Fruit fly (Drosophila melanogaster) whole organism, larva: ENCODE results near the gene CG4766.

Experiments used
- noc ChIP-seq: fragments of 200-800 bp; sonication (Bioruptor generic); optimal IDR thresholded peaks from 3 replicates; lab custom pipeline; 2019; ENCODE audit warnings: missing biosample characterization, mild to moderate bottlenecking, missing genetic modification characterization, moderate library complexity

CG4766 gene

DNA sequence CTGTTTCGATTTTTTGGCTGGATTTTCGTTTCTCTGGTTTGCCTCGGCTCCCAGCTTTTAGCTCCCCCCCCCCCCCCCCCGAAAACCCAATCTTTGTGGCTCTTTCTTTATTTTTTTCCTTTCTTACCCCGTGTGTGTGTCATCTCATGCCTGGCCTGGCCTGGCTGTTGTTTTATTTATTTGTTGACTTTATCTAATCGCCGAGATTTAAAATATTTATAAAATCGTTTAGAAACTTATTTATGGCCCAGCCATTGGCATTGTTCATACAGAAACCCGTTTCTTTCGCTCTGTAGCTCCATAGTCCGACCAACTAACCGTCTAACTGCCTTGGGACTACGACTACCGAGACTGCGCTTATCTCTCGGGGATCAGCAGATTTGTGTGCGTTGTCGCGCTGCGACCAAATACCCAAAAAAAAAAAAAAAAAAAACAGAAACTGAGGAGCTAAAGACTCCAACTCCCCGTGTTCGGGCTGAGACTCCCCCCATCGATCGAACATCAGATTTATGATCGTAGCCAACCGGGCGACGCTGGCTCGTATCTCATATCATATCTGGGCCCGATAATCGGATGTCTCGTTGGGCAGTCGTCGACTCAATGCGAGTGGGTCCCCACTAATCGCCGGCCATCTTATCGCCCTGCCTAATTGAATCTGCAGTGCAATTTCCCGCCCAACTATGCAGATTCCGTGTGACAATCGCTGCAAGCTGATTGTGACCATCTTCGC lies 10.1 kb upstream of the CG4766 start:
- TF ChIP-seq noc, result peak; percentile 60

DNA sequence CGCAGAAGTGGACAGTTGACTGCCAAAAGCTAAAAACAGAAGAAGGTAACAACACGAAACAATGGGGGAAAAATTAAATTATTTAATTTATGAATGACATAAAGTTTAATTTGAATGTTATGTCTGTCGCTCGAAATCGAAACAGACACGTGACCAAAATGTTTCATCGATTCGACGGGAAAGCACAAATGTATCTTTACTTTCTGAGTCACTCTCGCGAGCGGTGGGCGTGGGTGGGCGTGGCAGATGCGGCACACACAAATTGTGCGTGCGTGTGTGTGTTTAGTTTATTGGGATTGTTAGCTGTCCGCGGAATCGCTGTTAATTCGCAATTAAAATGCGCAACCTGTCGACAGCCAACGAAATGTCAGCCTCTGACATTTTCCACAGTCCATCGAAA lies 6.9 kb upstream of the CG4766 start:
- TF ChIP-seq noc, result no peak

DNA sequence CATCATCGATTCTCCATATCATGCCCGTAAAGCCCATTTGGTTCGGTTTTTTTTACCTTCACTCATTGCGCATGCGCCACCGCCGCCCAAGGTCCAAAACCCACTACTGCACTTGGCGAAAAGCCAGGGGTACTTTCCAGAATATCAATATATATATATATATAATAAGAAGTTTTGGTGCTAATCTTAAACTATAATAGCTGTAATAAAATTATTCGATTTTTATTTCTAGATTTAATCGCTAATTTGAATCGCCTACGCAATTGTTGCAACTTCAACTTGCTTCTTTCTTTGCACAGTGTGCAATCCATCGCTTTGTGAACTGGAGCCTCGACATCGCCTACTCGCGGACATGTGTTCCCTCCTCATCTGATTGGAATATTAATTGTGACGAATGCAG lies 3.2 kb upstream of the CG4766 start:
- TF ChIP-seq noc, result no peak

DNA sequence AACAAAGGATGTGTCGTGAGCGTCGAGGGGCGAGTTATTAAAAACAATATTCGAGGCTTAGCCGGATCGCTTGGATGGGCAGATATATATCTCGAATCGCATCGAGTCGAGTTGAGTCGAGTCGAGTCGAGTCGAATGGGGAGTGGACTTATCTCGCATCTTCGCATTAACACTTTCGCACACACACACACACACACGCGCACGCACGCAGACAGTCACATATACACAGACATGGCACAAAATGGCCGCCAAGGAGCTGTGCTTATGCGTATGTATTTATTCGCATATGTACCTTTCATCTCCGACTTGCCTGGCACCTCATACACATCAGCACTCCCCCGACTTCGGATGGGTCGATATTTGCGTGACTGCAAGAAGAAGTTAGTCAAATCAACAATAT lies 2.7 kb downstream of the CG4766 start:
- no peak for TF ChIP-seq noc

DNA sequence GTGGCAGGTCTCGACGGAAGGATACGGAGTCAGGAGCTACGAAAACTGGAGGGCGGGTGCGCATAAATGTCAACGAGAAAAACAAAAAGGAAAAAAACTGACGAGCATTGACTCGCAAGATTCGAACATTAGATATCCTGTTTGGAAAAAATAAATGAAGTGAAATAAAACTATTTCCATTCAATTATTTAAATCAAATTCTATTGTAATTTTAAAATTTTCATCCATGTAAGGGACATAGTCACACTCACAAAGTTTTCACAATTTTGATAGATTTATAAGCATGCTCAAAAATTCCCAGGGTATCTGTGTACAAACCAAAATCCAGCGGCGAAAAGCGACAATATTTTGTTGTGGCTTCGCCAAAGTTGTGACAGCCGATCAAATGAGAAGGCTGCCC lies 4.6 kb downstream of the CG4766 start:
- no peak for TF ChIP-seq noc

DNA sequence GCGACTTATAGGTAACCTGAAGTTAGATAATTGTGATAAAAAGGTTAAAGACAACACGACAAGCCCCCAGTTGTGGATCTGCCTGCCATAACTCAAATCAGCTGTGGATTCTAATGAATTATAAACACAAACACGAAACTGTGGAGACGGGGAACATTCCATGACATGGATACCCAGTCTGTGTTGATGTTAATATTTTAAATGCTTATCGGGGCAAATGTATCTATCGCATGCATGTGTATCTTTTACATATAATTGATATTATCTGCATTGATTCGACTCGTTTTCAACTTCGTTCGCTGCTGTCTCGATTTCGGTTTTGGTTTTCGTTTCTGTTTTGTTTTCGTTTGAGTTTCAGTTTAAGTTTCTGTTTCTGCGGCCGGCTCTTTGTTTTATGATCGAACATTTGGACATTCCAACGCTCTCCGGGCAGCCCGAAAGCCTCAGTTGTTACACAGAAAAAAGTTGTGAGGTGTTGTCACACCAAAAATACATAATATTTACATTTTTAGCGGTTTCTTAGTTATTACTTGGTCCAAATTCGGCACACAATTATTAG lies 7.8 kb downstream of the CG4766 start:
- TF ChIP-seq noc, result no peak

DNA sequence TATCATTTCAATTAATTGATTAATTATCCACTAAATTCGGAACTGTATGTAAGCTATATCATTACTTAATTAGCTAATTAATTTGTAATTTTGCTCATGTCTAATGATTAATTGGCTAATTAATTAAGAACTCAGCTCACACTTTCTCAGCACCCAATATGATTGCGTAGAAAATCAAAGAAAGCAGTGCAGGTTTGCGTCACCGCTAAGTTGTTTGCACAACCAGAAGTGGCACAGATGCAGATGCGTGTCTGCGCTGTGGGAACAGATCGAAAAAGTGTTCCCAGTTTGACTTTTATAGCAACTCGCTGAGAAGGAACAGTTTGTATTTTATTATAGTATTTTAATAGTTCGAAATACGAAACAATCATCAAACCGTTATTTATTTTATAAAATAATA lies 8.5 kb downstream of the CG4766 start:
- no peak for TF ChIP-seq noc

DNA sequence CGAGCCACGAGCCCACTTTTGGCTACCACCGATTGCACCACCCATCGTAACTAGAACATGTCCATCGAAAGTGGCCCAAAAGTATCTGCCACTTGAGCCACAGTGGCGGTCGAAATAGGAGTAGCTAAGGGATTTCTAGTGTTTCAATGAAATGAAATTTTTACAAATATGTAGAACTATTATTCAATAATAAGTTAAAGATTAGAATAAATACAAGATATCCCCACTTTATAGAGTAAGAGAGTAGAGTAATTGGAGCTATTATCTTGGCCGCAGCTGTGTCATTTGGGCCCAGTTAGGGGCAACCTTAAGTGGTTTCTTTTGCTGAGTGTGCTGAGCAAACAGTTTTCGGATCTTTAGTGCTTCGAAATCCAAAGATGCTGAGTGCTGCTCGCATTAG lies 11.2 kb downstream of the CG4766 start:
- no peak for TF ChIP-seq noc

DNA sequence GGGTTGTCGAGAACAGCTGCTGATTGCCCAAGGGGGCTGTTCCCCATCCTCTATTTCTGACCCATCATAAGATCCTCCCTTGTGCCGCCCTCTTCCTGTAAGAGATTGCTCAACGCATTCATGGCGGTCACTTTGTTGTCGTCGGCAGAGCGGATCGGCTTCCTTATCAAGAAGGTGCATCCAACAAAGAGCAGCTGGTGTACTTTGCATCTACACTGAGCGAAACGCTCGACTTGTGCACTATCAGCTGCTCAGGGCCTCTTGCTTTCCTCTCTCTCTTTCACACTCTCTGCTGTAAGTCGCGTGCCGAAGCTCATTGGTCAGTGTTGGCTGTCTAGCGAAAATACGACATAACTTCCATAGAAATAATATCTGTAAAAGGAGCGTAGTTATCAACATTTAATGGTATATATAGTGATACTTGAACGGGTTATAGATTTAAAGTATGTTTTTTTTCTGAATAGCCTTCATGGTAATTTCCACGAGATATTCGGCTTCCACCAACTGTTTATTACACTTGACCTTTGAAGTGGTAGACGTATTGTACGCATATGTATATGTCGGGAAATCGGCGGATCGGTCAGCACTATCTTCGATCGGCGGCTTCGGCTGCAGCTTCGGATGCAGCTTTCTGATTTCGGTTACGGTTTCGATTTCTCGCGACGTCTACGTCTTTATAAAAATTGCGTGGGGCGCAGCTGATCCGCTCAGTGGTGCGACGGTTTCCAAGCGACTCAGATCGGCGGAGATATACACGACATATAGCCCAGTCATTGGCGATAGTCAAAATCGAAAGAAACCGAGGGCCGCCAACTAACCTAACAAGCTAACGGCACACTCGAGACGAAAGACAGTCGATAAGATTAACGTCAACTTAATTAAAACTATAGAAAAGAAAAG lies 12.3 kb downstream of the CG4766 start, which contains the start of gene CG5966:
Gene CG5966, plus strand, starts transcription at position 704 of the 900 bp plus-strand sequence.
- TF ChIP-seq noc, result no peak

DNA sequence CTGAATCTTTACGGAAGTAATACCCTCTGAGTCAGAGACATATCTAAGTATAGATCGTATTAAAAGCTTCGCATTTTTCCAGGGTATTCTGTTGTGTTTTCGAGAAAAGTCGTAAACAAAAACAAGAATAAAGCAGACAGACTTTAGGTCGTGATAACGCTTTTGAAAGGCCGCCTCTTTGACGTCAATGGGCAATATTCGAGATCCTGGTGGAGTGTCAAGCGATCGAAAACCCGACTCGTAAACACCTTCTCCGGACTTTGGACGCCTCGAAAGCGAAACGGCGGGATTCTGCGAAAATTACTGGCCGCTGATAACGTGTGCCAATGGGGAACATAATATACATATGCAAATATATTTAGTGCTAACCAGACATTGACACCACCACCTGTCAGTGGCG lies 13.2 kb downstream of the CG4766 start:
- no peak for TF ChIP-seq noc

DNA sequence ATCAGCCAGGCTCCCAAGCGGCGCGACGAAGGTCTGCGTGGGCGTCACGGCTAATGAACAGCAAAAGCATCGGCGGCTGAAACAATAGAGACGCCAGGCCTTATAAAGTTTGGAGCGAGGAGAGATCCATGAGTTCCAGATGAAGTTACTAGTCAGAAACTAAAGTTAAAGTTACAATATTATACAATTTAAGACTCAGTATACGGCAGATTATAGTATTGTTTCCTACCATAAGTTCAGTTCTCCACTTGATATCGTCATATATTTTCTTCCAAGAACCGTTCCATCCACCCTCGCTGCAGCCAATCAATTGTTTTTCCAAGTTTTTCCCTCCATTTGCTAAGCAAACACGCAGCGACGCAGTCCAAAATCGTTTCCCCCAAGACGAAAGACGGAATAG lies 17.2 kb downstream of the CG4766 start:
- TF ChIP-seq noc, result no peak

DNA sequence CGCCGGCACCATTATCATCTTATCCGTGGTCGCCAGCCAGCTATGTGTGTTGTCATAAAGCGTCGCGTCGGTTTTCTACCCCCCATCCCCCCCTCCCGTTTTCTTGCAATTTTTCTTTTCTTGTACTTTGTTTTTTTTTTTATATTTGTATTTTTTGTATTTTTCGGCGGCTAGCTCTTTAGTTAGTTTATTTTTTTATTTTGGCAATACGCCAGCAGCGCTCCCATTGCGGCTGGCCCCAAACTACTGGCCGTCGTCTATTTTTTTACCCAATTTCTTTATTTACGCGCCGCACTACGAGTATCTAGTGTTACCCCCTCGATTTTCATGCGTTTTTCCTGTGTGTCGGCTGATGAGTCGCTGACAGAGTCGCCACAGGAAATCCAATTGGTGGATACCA lies 19.2 kb downstream of the CG4766 start:
- no peak for TF ChIP-seq noc

DNA sequence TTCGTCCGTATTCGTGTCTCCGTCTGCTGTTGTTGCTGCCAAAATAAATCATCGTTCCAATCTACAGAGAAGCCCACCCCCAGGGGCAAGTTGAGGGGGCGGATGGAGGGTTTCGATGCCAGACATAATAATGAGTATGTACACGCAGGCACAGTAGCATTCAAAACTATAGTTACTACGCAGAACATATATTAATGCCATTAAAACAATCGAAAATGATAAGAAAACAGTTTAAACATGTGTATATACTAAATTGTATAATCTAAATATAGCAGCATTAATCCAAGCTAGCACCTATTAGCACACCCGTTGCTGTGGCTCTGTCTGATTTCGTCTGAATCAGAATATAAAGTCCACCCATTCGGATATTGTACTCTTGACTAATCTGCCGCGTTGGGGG lies 19.7 kb downstream of the CG4766 start:
- TF ChIP-seq noc, result peak; percentile 84

DNA sequence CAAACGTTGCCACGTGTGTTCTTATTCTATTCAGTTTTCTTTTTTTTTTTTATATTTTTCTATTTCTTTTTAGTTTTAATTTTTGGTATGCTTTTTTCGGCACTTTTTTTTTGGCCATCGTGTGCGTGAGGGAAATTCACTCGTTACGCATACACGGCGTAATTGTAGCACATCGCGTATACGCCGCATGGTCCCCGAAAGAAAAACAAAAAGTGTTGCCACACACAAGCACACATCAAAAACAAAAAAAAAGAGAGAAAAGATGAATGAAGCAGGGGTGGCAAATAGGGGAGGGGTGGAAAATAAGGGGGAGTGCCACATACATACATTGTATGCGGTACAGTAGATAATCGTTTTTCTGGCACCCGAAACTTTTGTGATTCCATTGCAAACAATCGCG lies 22.8 kb downstream of the CG4766 start:
- no peak for TF ChIP-seq noc

DNA sequence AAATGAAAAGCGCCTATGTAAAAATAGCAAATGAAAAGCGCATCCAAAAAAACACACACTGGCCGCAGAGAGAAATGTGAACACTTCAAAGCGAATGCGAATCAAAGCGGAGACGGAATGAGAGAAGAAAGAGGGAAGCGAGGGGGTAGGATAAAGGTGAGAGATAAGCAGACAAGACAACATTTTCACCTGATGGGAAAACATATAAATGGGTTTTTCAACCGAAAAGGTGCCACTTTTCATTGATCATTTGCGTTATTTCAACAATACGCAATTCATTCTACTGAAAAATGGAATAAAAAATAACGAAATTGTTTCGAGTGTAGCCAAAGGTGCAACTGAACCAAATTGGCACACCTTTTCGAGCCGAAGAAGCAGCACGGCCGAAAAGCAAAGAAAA lies 23.5 kb downstream of the CG4766 start:
- no peak for TF ChIP-seq noc

DNA sequence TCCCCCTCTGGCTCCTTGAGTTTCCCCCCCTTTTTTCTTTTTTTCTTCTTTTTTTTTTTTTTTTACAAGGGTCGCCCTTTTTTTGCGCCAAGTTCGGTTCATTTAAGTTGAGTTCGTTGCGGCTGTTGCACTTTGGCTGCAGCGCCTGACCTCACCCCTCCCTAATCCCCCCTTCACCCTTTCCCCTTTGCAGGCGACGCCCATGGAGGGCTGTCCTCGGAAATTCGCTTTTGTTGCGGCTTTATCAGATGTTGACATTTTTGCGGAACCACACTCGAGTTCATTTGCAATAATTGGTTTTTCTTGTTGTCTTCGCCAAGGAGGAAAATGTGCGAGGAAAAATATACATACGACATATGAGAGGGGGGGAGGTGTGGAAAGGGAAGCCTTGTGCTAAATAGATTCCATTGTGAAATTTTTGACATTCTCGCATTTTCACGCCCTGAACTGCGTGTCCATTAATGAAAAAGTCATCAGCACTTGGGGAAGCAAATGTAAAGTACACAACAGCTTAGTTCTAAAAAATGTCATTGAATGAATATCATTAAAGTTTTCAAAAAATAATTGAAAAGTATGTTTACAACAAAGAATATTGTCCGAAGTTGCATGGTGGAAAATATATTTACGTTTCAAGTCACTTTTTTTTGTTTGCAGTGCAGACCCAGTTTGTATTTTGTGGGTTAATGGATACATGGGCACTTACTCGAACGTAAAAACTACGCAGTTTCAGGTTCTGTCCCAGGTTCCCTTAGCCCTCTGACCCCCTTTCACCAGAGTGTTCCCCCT lies 26.0 kb downstream of the CG4766 start:
- TF ChIP-seq noc, result no peak
